Fruit fly (Drosophila melanogaster) whole organism: ENCODE data around the gene mwh.

Experiments used
- Dll ChIP-seq: fragments of >200 bp; optimal IDR thresholded peaks from 2 replicates; lab custom pipeline; 2017
- EcR ChIP-seq, 2 experiments: fragments of >200 bp; optimal IDR thresholded peaks; 2 replicates each; lab custom pipeline; 2017; ENCODE audit warnings: missing biosample characterization in 2 of 2, missing genetic modification characterization in 2 of 2, missing genetic modification reagents in 2 of 2
- pan ChIP-seq: fragments of >200 bp; optimal IDR thresholded peaks from 2 replicates; lab custom pipeline; 2017

DNA sequence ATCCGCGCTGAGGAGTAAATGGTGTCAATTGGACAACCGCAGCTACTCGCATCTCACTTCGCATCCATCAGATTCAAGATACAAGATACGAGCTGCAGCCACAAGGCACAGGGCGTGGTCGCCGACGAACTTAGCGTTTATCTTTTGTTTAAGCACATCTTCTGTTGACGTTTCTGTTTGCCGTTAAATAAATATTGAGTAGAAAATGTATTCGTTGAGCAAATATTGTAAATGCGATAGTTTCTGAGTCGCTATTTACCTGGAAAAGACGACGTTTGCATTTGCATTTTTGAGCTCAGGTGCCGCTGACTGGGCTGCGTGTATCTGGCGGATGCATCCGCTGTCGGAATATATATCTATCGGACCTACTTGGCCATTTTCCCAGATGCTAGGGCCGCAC, 34.3 kb upstream of the mwh start:
- no peak for TF ChIP-seq Dll (lab: Kevin White, UChicago)
- TF ChIP-seq pan, result no peak
- no peak for TF ChIP-seq EcR (GFP tag; optimal IDR thresholded peaks at IDR 0.05; lab: Kevin White, UChicago)
